Worm (Caenorhabditis elegans) whole organism, midembryonic: ENCODE results near the gene pmp-1.

Experiments used
- T22C8.4 ChIP-seq: fragments of 200-800 bp; sonication (Bioruptor generic); IDR thresholded peaks from 2 replicates; pipeline ENCODE4 v1.3.6; 2022; ENCODE audit warnings: missing genetic modification characterization, missing compliant biosample characterization
- cog-1 ChIP-seq: sonication (generic microtip); optimal IDR thresholded peaks from 2 replicates; lab custom pipeline; 2016; ENCODE audit warnings: missing genetic modification characterization, missing compliant biosample characterization
- flt-1 ChIP-seq: fragments of 200-800 bp; sonication (Bioruptor generic); IDR thresholded peaks from 2 replicates; pipeline ENCODE4 v1.3.6; 2022; ENCODE audit warnings: missing genetic modification characterization, missing compliant biosample characterization
- klf-2 ChIP-seq: fragments of 200-800 bp; sonication (Bioruptor generic); conservative IDR thresholded peaks from 2 replicates; pipeline ENCODE4 v1.3.6; 2022; ENCODE audit warnings: missing genetic modification reagents, missing genetic modification characterization, missing compliant biosample characterization
- med-1 ChIP-seq: sonication (generic microtip); optimal IDR thresholded peaks from 2 replicates; lab custom pipeline; 2017; ENCODE audit warnings: missing genetic modification characterization, mild to moderate bottlenecking, missing compliant biosample characterization, antibody characterized with exemption, missing genetic modification reagents; ENCODE audit not compliant: insufficient read depth
- ref-1 ChIP-seq: fragments of 200-800 bp; sonication (Bioruptor generic); conservative IDR thresholded peaks from 2 replicates; pipeline ENCODE4 v1.3.6; 2022; ENCODE audit warnings: missing genetic modification reagents, missing genetic modification characterization, missing compliant biosample characterization
- tab-1 ChIP-seq: fragments of 200-800 bp; sonication (Bioruptor generic); IDR thresholded peaks from 2 replicates; pipeline ENCODE4 v1.3.6; 2022; ENCODE audit warnings: missing genetic modification characterization, missing compliant biosample characterization
- ztf-23 ChIP-seq: fragments of 200-800 bp; sonication (Bioruptor generic); IDR thresholded peaks from 2 replicates; pipeline ENCODE4 v1.3.6; 2022; ENCODE audit warnings: missing genetic modification reagents, missing genetic modification characterization, missing compliant biosample characterization
- ztf-29 ChIP-seq: fragments of 200-800 bp; sonication (Bioruptor generic); IDR thresholded peaks from 2 replicates; pipeline ENCODE4 v1.3.6; 2022; ENCODE audit warnings: missing genetic modification reagents, missing genetic modification characterization, missing compliant biosample characterization

The pmp-1 gene

ce11 chrII:6870803-6871202 lies 12.8 kb downstream of the pmp-1 start, which contains the start of gene clhm-1:
clhm-1 (minus strand) TSS chrII:6871009.
- TF ChIP-seq T22C8.4 (no peak), ref-1 (no peak)

- TF ChIP-seq T22C8.4 (0 out of 2 replicates have a peak, but pooled peaks have one; percentile 20), ztf-23 (GFP tag; lab: Robert Waterston, UW) (no peak)
Observed at ce11 chrII:6863652-6864051, 19.9 kb downstream of the pmp-1 start, which contains the start of gene aff-1. aff-1 (minus strand) TSS chrII:6863752.

- TF ChIP-seq cog-1: no peak
- no peak for TF ChIP-seq T22C8.4
- no peak for TF ChIP-seq klf-2 (GFP tag; lab: Robert Waterston, UW)
- no peak for TF ChIP-seq med-1 (GFP tag; lab: Kevin White, UChicago)
- no peak for TF ChIP-seq ref-1
- TF ChIP-seq flt-1 (GFP tag; lab: Robert Waterston, UW): no peak
- no peak for TF ChIP-seq ztf-29 (GFP tag; lab: Robert Waterston, UW)
- no peak for TF ChIP-seq tab-1 (GFP tag; lab: Robert Waterston, UW)
- no peak for TF ChIP-seq ztf-23 (GFP tag; lab: Robert Waterston, UW)
Observed at ce11 chrII:6860043-6860442, 23.5 kb downstream of the pmp-1 start.

- TF ChIP-seq T22C8.4 (no peak), flt-1 (GFP tag; lab: Robert Waterston, UW) (no peak), ztf-23 (GFP tag; lab: Robert Waterston, UW) (peak; percentile 79), tab-1 (GFP tag; lab: Robert Waterston, UW) (0 out of 2 replicates have a peak, but pooled peaks have one; percentile 55), cog-1 (peak; percentile 61)
Observed at ce11 chrII:6858835-6859234, 24.7 kb downstream of the pmp-1 start.

ce11 chrII:6858201-6858600 lies 25.4 kb downstream of the pmp-1 start, which contains the start of gene dnj-5:
dnj-5 (minus strand) TSS chrII:6858301.
- TF ChIP-seq ref-1: no peak
- no peak for TF ChIP-seq ztf-29 (GFP tag; lab: Robert Waterston, UW)
- TF ChIP-seq ztf-23 (GFP tag; lab: Robert Waterston, UW): no peak
- no peak for TF ChIP-seq med-1 (GFP tag; lab: Kevin White, UChicago)
- no peak for TF ChIP-seq flt-1 (GFP tag; lab: Robert Waterston, UW)
- no peak for TF ChIP-seq tab-1 (GFP tag; lab: Robert Waterston, UW)
- TF ChIP-seq T22C8.4: no peak
- no peak for TF ChIP-seq klf-2 (GFP tag; lab: Robert Waterston, UW)
- no peak for TF ChIP-seq cog-1

- peak; percentile 88 for TF ChIP-seq ztf-23 (GFP tag; lab: Robert Waterston, UW)
- TF ChIP-seq klf-2 (GFP tag; lab: Robert Waterston, UW): peak; percentile 81
- peak; percentile 88 for TF ChIP-seq T22C8.4
- TF ChIP-seq tab-1 (GFP tag; lab: Robert Waterston, UW): peak; percentile 95
- peak; percentile 74 for TF ChIP-seq cog-1
- peak; percentile 87 for TF ChIP-seq ztf-29 (GFP tag; lab: Robert Waterston, UW)
- peak; percentile 98 for TF ChIP-seq flt-1 (GFP tag; lab: Robert Waterston, UW)
- peak; percentile 88 for TF ChIP-seq med-1 (GFP tag; lab: Kevin White, UChicago)
- TF ChIP-seq ref-1: peak; percentile 87
Observed at ce11 chrII:6853059-6853466, 30.5 kb downstream of the pmp-1 start.

- TF ChIP-seq ref-1 (no peak), cog-1 (no peak), ztf-23 (GFP tag; lab: Robert Waterston, UW) (no peak), flt-1 (GFP tag; lab: Robert Waterston, UW) (no peak), tab-1 (GFP tag; lab: Robert Waterston, UW) (no peak), med-1 (GFP tag; lab: Kevin White, UChicago) (no peak), T22C8.4 (no peak), klf-2 (GFP tag; lab: Robert Waterston, UW) (no peak), ztf-29 (GFP tag; lab: Robert Waterston, UW) (no peak)
Observed at ce11 chrII:6851938-6852337, 31.6 kb downstream of the pmp-1 start, which contains the start of gene C04A2.15. C04A2.15 (plus strand) TSS chrII:6852236.

- no peak for TF ChIP-seq ref-1
- no peak for TF ChIP-seq ztf-29 (GFP tag; lab: Robert Waterston, UW)
- TF ChIP-seq klf-2 (GFP tag; lab: Robert Waterston, UW): no peak
- TF ChIP-seq tab-1 (GFP tag; lab: Robert Waterston, UW): no peak
- no peak for TF ChIP-seq ztf-23 (GFP tag; lab: Robert Waterston, UW)
- no peak for TF ChIP-seq T22C8.4
- no peak for TF ChIP-seq cog-1
- no peak for TF ChIP-seq med-1 (GFP tag; lab: Kevin White, UChicago)
- TF ChIP-seq flt-1 (GFP tag; lab: Robert Waterston, UW): no peak
Observed at ce11 chrII:6849308-6849707, 34.2 kb downstream of the pmp-1 start.

ce11 chrII:6847917-6848379 lies 35.6 kb downstream of the pmp-1 start, which contains the start of gene tbc-6:
tbc-6 (plus strand) TSS chrII:6848124.
- TF ChIP-seq tab-1 (GFP tag; lab: Robert Waterston, UW): no peak
- TF ChIP-seq klf-2 (GFP tag; lab: Robert Waterston, UW): no peak
- TF ChIP-seq flt-1 (GFP tag; lab: Robert Waterston, UW): no peak
- no peak for TF ChIP-seq T22C8.4
- no peak for TF ChIP-seq ref-1
- no peak for TF ChIP-seq cog-1
- TF ChIP-seq ztf-29 (GFP tag; lab: Robert Waterston, UW): no peak
- TF ChIP-seq ztf-23 (GFP tag; lab: Robert Waterston, UW): no peak
- TF ChIP-seq med-1 (GFP tag; lab: Kevin White, UChicago): no peak

- TF ChIP-seq flt-1 (GFP tag; lab: Robert Waterston, UW) (no peak), ztf-29 (GFP tag; lab: Robert Waterston, UW) (no peak), T22C8.4 (no peak), tab-1 (GFP tag; lab: Robert Waterston, UW) (no peak), cog-1 (no peak), klf-2 (GFP tag; lab: Robert Waterston, UW) (no peak), ref-1 (no peak), ztf-23 (GFP tag; lab: Robert Waterston, UW) (no peak), med-1 (GFP tag; lab: Kevin White, UChicago) (no peak)
Observed at ce11 chrII:6846723-6847122, 36.8 kb downstream of the pmp-1 start.
